Fruit fly (Drosophila melanogaster) S2 (cell line): ENCODE results near the gene CG7402.

Source experiments
- CG8478 ChIP-seq: fragments of >200 bp; optimal IDR thresholded peaks from 2 replicates; lab custom pipeline; 2018
- CTCF ChIP-seq, 2 experiments: fragments of >200 bp; optimal IDR thresholded peaks; 2 replicates each; lab custom pipeline; 2018

Gene CG7402

dm6 chr3L:17898606-17899005, 11.1 kb downstream of the CG7402 start:
- no peak for TF ChIP-seq CG8478 (lab: Kevin White, UChicago)
- no peak for TF ChIP-seq CTCF (optimal IDR thresholded peaks at IDR 0.05; lab: Kevin White, UChicago)

- TF ChIP-seq CTCF (optimal IDR thresholded peaks at IDR 0.05; lab: Kevin White, UChicago): no peak
- no peak for TF ChIP-seq CG8478 (lab: Kevin White, UChicago)
Observed at dm6 chr3L:17902186-17902585, 14.7 kb downstream of the CG7402 start.

dm6 chr3L:17902621-17903020, 15.1 kb downstream of the CG7402 start:
- TF ChIP-seq CTCF (optimal IDR thresholded peaks at IDR 0.05; lab: Kevin White, UChicago) (no peak), CG8478 (lab: Kevin White, UChicago) (no peak)

- no peak for TF ChIP-seq CG8478 (lab: Kevin White, UChicago)
- no peak for TF ChIP-seq CTCF (optimal IDR thresholded peaks at IDR 0.05; lab: Kevin White, UChicago)
Observed at dm6 chr3L:17903813-17904416, 16.4 kb downstream of the CG7402 start.

dm6 chr3L:17904593-17904992, 17.1 kb downstream of the CG7402 start:
- no peak for TF ChIP-seq CTCF (optimal IDR thresholded peaks at IDR 0.05; lab: Kevin White, UChicago)
- TF ChIP-seq CG8478 (lab: Kevin White, UChicago): no peak

- TF ChIP-seq CTCF (optimal IDR thresholded peaks at IDR 0.05; lab: Kevin White, UChicago): no peak
Observed at dm6 chr3L:17905761-17906160, 18.3 kb downstream of the CG7402 start.

DNA sequence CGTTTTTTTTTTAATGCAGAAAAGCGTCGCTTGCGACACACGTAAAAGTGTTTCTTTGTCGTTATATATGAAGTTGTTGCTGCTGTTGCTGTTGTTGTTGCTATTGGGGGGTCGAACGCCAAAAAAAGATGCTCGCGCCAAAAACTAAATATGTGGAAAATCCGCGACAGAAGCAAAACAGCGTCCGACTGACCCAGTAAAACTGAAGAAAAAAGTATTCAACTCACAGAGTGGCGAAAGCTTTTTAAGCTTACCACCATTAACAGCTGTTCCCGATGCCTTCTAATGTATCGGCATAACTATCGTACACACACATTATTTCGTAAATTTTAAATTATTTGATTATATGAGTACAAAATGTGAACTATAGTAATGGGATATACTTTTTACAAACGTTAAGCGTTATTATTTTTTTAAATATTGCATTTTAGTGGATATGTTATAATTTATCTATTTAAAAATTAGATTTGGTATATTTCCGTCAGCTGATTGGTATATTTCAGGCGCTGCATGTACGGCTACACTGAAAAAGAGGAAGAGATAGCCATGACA, 20.2 kb downstream of the CG7402 start, which contains the start of the genes Prestin and Wdr92:
Prestin (minus strand) TSS at position 204 of the 552 bp plus-strand sequence.
Wdr92 (plus strand) TSS at position 535 of the 552 bp plus-strand sequence.
- TF ChIP-seq CG8478 (lab: Kevin White, UChicago): no peak
- no peak for TF ChIP-seq CTCF (optimal IDR thresholded peaks at IDR 0.05; lab: Kevin White, UChicago)

dm6 chr3L:17912448-17912847, 24.9 kb downstream of the CG7402 start, which contains the start of gene CG5290:
Gene CG5290, minus strand, starts transcription at chr3L:17912565.
- TF ChIP-seq CTCF (optimal IDR thresholded peaks at IDR 0.05; lab: Kevin White, UChicago) (no peak), CG8478 (lab: Kevin White, UChicago) (no peak)

DNA sequence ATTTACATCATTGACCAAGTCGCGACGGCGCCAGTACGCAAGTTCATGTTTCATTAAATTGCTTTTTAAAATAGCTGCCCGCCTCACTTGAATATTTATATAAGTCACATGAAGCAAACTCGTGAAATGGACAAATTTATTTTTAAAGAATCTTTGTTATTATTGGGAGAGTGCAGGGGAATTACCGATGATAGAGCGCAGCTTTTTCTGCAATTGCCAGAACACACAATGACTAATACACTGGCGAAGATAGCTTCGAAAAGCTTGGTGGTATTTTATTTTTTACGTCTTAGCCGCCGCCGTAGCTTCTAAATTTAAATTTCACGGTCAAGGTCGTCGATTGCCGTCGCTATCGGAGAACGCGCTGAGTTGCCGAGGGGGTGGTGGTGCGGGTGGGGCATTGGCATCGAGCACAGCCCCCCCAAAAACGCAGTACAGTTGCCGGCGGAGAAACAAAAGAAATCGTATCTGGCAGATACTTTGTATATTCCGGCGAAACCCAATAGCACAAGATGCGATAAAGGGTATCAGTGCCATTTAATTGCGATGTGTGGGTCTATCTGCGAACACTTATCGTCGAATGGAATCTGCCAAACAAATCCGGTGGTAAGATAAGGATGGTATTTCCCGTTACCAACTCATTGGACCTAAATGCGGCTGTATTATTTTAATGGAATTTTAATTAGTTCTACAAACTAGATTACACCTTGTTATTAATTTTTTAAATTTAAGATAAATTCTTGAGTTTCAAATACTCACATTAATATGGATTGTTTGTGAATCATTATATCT, 25.7 kb downstream of the CG7402 start:
- TF ChIP-seq CTCF (optimal IDR thresholded peaks at IDR 0.05; lab: Kevin White, UChicago) (no peak), CG8478 (lab: Kevin White, UChicago) (no peak)

dm6 chr3L:17913966-17914540, 26.5 kb downstream of the CG7402 start:
- no peak for TF ChIP-seq CG8478 (lab: Kevin White, UChicago)
- TF ChIP-seq CTCF (optimal IDR thresholded peaks at IDR 0.05; lab: Kevin White, UChicago): no peak

DNA sequence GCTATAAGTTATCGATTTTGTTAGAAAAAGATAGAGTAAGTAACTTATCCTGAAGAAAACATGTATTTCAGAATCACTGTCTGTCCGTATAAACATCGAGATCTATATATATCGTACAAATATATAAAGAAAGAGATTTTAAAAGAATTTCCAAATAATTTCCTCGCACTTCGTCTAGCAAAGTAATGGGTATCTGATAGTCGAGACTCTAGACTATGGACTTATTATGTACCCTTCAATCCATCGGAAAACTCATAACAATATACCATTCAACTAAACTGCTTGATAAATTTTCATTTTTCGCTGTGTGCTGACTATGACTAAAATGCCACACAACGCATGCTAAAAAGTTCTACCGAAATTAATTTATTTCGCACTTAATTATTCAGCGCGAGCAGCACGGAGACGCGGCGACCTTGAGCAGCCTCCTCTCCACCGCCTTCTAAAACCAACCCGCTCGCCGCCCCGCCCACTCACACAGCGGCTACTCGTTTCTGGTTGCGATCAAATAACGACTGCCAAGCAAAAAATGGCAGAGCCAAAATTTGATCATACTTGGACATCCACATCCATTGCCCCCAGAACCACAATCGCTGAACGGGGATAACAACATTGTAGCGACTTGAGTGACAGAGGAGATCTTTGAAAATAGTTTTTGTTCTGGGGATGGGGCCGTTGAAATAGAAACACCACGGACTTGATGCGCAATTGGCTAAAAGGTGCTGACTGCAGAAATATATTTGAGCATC, 28.5 kb downstream of the CG7402 start:
- TF ChIP-seq CG8478 (lab: Kevin White, UChicago) (no peak), CTCF (optimal IDR thresholded peaks at IDR 0.05; lab: Kevin White, UChicago) (no peak)

DNA sequence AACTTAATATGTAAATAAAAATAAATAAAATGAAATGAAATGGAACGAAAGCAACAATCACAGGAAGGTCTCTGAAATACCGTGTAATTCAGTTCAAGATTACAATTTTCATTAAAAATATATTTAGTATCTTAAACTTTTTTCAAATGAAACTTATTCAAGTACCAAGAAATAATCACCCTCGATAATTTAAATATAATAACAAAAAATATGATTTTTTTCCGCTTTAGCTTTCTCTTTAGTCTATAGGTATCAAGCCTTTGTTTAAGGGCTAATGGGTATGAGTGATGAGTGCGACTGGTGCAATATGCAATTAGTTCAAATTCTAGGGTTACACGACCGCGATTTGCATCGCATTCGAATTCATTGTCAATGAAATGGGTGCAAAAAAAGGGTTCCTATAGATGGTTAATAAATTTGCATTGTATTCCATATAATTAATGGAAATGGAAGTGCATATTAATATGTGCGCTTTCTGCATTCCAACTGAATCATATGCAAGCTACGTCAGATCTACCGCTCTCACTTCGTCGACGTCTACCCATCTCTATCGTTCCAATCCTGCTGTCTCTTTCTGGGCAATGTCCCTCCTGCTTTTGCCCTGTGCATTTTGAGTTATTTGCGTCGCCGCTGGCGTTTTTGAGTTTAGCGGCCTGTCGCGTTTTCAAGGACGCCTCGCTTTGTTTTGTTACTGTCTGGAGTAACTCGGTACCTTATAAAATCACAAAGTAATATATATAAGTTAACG, 30.4 kb downstream of the CG7402 start:
- TF ChIP-seq CTCF (optimal IDR thresholded peaks at IDR 0.05; lab: Kevin White, UChicago) (no peak), CG8478 (lab: Kevin White, UChicago) (no peak)

- no peak for TF ChIP-seq CTCF (optimal IDR thresholded peaks at IDR 0.05; lab: Kevin White, UChicago)
- TF ChIP-seq CG8478 (lab: Kevin White, UChicago): no peak
Observed at dm6 chr3L:17921462-17921861, 34.0 kb downstream of the CG7402 start.
